Fruit fly (Drosophila melanogaster) whole organism, embryonic: ENCODE results near the gene RpS28a.

Experiments used
- Abd-B ChIP-seq: fragments of 200-800 bp; sonication (Bioruptor generic); optimal IDR thresholded peaks from 2 replicates; lab custom pipeline; 2018; ENCODE audit warnings: missing biosample characterization, mild to moderate bottlenecking, missing genetic modification characterization, moderate library complexity
- Asciz ChIP-seq: fragments of 200-800 bp; sonication (Bioruptor generic); optimal IDR thresholded peaks from 2 replicates; lab custom pipeline; 2017; ENCODE audit warnings: missing biosample characterization, mild to moderate bottlenecking, missing genetic modification characterization, missing genetic modification reagents
- B-H1 ChIP-seq: fragments of 200-800 bp; sonication (Bioruptor generic); IDR thresholded peaks from 3 replicates; pipeline ENCODE4 v1.3.6; 2022; ENCODE audit warnings: missing biosample characterization, missing genetic modification characterization
- Bdp1 ChIP-seq: fragments of 200-800 bp; sonication (Bioruptor generic); optimal IDR thresholded peaks from 3 replicates; lab custom pipeline; 2016; ENCODE audit warnings: missing biosample characterization, missing genetic modification characterization
- BtbVII ChIP-seq: fragments of 200-800 bp; sonication (Bioruptor generic); optimal IDR thresholded peaks from 3 replicates; lab custom pipeline; 2017; ENCODE audit warnings: missing biosample characterization, mild to moderate bottlenecking, missing genetic modification characterization
- CG10462 ChIP-seq: fragments of 200-800 bp; sonication (Bioruptor generic); optimal IDR thresholded peaks from 2 replicates; lab custom pipeline; 2016; ENCODE audit warnings: missing biosample characterization, missing genetic modification characterization
- CG10959 ChIP-seq: fragments of 200-800 bp; sonication (Bioruptor generic); IDR thresholded peaks from 2 replicates; pipeline ENCODE4 v1.3.6; 2022; ENCODE audit warnings: missing biosample characterization, missing genetic modification characterization
- CG12104 ChIP-seq: fragments of 200-800 bp; sonication (Bioruptor generic); optimal IDR thresholded peaks from 3 replicates; lab custom pipeline; 2016; ENCODE audit warnings: missing biosample characterization, missing genetic modification characterization
- CG14667 ChIP-seq: fragments of 200-800 bp; sonication (Bioruptor generic); IDR thresholded peaks from 2 replicates; pipeline ENCODE4 v1.3.6; 2022; ENCODE audit warnings: missing biosample characterization, missing genetic modification characterization
- CG15073 ChIP-seq: fragments of 200-800 bp; sonication (Bioruptor generic); optimal IDR thresholded peaks from 2 replicates; lab custom pipeline; 2016; ENCODE audit warnings: missing biosample characterization, missing genetic modification characterization
- CG2199 ChIP-seq: fragments of 200-800 bp; sonication (Bioruptor generic); IDR thresholded peaks from 3 replicates; pipeline ENCODE4 v1.3.6; 2022; ENCODE audit warnings: missing biosample characterization, missing genetic modification characterization
- CG3065 ChIP-seq: fragments of 200-800 bp; sonication (Bioruptor generic); optimal IDR thresholded peaks from 2 replicates; lab custom pipeline; 2016; ENCODE audit warnings: missing biosample characterization, missing genetic modification characterization
- CG32772 ChIP-seq: fragments of 200-800 bp; sonication (Bioruptor generic); IDR thresholded peaks from 2 replicates; pipeline ENCODE4 v1.3.6; 2022; ENCODE audit warnings: missing biosample characterization, missing genetic modification characterization
- CG3281 ChIP-seq: fragments of 200-800 bp; sonication (Bioruptor generic); optimal IDR thresholded peaks from 3 replicates; lab custom pipeline; 2017; ENCODE audit warnings: missing biosample characterization, mild to moderate bottlenecking, missing genetic modification characterization
- CG3847 ChIP-seq: fragments of 200-800 bp; sonication (Bioruptor generic); IDR thresholded peaks from 2 replicates; pipeline ENCODE4 v1.3.6; 2022; ENCODE audit warnings: missing biosample characterization, missing genetic modification characterization
- CG3995 ChIP-seq: fragments of 200-800 bp; sonication (Bioruptor generic); optimal IDR thresholded peaks from 3 replicates; lab custom pipeline; 2016; ENCODE audit warnings: missing biosample characterization, missing genetic modification characterization
- CG4424 ChIP-seq: fragments of 200-800 bp; sonication (Bioruptor generic); optimal IDR thresholded peaks from 3 replicates; lab custom pipeline; 2016; ENCODE audit warnings: missing biosample characterization, missing genetic modification characterization
- CG6254 ChIP-seq: fragments of 200-800 bp; sonication (Bioruptor generic); optimal IDR thresholded peaks from 3 replicates; lab custom pipeline; 2017; ENCODE audit warnings: mild to moderate bottlenecking, missing biosample characterization, missing genetic modification reagents, missing genetic modification characterization
- CG7745 ChIP-seq: fragments of 200-800 bp; sonication (Bioruptor generic); optimal IDR thresholded peaks from 2 replicates; lab custom pipeline; 2018; ENCODE audit warnings: missing biosample characterization, mild to moderate bottlenecking, missing genetic modification characterization, moderate library complexity
- CG7839 ChIP-seq: fragments of 200-800 bp; sonication (Bioruptor generic); optimal IDR thresholded peaks from 3 replicates; lab custom pipeline; 2018; ENCODE audit warnings: missing biosample characterization, mild to moderate bottlenecking, missing genetic modification characterization, moderate library complexity
- CG8478 ChIP-seq: fragments of >200 bp; optimal IDR thresholded peaks from 2 replicates; lab custom pipeline; 2018
- CG8765 ChIP-seq: fragments of 200-800 bp; sonication (Bioruptor generic); IDR thresholded peaks from 2 replicates; pipeline ENCODE4 v1.3.6; 2022; ENCODE audit warnings: missing biosample characterization, missing genetic modification characterization
- Dip2 ChIP-seq: fragments of 200-800 bp; sonication (Bioruptor generic); IDR thresholded peaks from 2 replicates; pipeline ENCODE4 v1.3.6; 2022; ENCODE audit warnings: missing biosample characterization, missing genetic modification characterization
- Doc2 ChIP-seq: fragments of 200-800 bp; sonication (Bioruptor generic); IDR thresholded peaks from 2 replicates; pipeline ENCODE4 v1.3.6; 2022; ENCODE audit warnings: missing biosample characterization, missing genetic modification characterization
- Doc3 ChIP-seq: fragments of 200-800 bp; sonication (Bioruptor generic); IDR thresholded peaks from 3 replicates; pipeline ENCODE4 v1.3.6; 2022; ENCODE audit warnings: missing biosample characterization, missing genetic modification characterization; ENCODE audit not compliant: partially characterized antibody
- HmgZ ChIP-seq: fragments of 200-800 bp; sonication (Bioruptor generic); optimal IDR thresholded peaks from 2 replicates; lab custom pipeline; 2018; ENCODE audit warnings: missing biosample characterization, mild to moderate bottlenecking, missing genetic modification characterization
- Hmx ChIP-seq: fragments of 200-800 bp; sonication (Bioruptor generic); optimal IDR thresholded peaks from 2 replicates; lab custom pipeline; 2016; ENCODE audit warnings: missing biosample characterization, missing genetic modification characterization
- Meics ChIP-seq: fragments of 200-800 bp; sonication (Bioruptor generic); optimal IDR thresholded peaks from 2 replicates; lab custom pipeline; 2017; ENCODE audit warnings: missing biosample characterization, mild to moderate bottlenecking, missing genetic modification characterization
- Mrtf ChIP-seq: fragments of 200-800 bp; sonication (Bioruptor generic); IDR thresholded peaks from 3 replicates; pipeline ENCODE4 v1.3.6; 2022; ENCODE audit warnings: missing biosample characterization, missing genetic modification characterization
- Sry-β ChIP-seq: fragments of 200-800 bp; sonication (Bioruptor generic); optimal IDR thresholded peaks from 2 replicates; lab custom pipeline; 2018; ENCODE audit warnings: missing biosample characterization, mild to moderate bottlenecking, missing genetic modification characterization, moderate library complexity
- TFAM ChIP-seq: fragments of 200-800 bp; sonication (Bioruptor generic); optimal IDR thresholded peaks from 2 replicates; lab custom pipeline; 2017; ENCODE audit warnings: missing biosample characterization, missing genetic modification characterization, inconsistent platforms
- ab ChIP-seq: fragments of 200-800 bp; sonication (Bioruptor generic); optimal IDR thresholded peaks from 2 replicates; lab custom pipeline; 2016; ENCODE audit warnings: missing biosample characterization, missing genetic modification characterization
- ara ChIP-seq: fragments of 200-800 bp; sonication (Bioruptor generic); IDR thresholded peaks from 2 replicates; pipeline ENCODE4 v1.3.6; 2022; ENCODE audit warnings: missing biosample characterization, missing genetic modification characterization
- bbx ChIP-seq: fragments of 200-800 bp; sonication (Bioruptor generic); IDR thresholded peaks from 2 replicates; pipeline ENCODE4 v1.3.6; 2022; ENCODE audit warnings: missing biosample characterization, missing genetic modification characterization; ENCODE audit not compliant: partially characterized antibody
- crol ChIP-seq: fragments of 200-800 bp; sonication (Bioruptor generic); IDR thresholded peaks from 2 replicates; pipeline ENCODE4 v1.3.6; 2022; ENCODE audit warnings: missing biosample characterization, missing genetic modification characterization
- danr ChIP-seq: fragments of 200-800 bp; sonication (Bioruptor generic); IDR thresholded peaks from 2 replicates; pipeline ENCODE4 v1.3.6; 2022; ENCODE audit warnings: missing biosample characterization, missing genetic modification characterization
- fd96Cb ChIP-seq: fragments of 200-800 bp; sonication (Bioruptor generic); optimal IDR thresholded peaks from 2 replicates; lab custom pipeline; 2018; ENCODE audit warnings: missing biosample characterization, mild to moderate bottlenecking, missing genetic modification characterization, moderate library complexity
- grn ChIP-seq: fragments of 200-800 bp; sonication (Bioruptor generic); optimal IDR thresholded peaks from 3 replicates; lab custom pipeline; 2017; ENCODE audit warnings: missing biosample characterization, missing genetic modification characterization
- inv ChIP-seq: fragments of 200-800 bp; sonication (Bioruptor generic); IDR thresholded peaks from 2 replicates; pipeline ENCODE4 v1.3.6; 2022; ENCODE audit warnings: missing biosample characterization, missing genetic modification characterization; ENCODE audit not compliant: partially characterized antibody
- lbe ChIP-seq: fragments of 200-800 bp; sonication (Bioruptor generic); optimal IDR thresholded peaks from 2 replicates; lab custom pipeline; 2016; ENCODE audit warnings: missing biosample characterization, mild to moderate bottlenecking, missing genetic modification characterization
- luna ChIP-seq: fragments of 200-800 bp; sonication (Bioruptor generic); optimal IDR thresholded peaks from 2 replicates; lab custom pipeline; 2016; ENCODE audit warnings: missing biosample characterization, missing genetic modification characterization
- nerfin-1 ChIP-seq: fragments of 200-800 bp; sonication (Bioruptor generic); optimal IDR thresholded peaks from 3 replicates; lab custom pipeline; 2019; ENCODE audit warnings: missing biosample characterization, mild to moderate bottlenecking, missing genetic modification characterization, moderate library complexity
- otp ChIP-seq: fragments of 200-800 bp; sonication (Bioruptor generic); IDR thresholded peaks from 3 replicates; pipeline ENCODE4, ENCODE4 v1.3.6; 2022; ENCODE audit warnings: missing biosample characterization, missing genetic modification characterization
- p53 ChIP-seq: fragments of 200-800 bp; sonication (Bioruptor generic); optimal IDR thresholded peaks from 2 replicates; lab custom pipeline; 2016; ENCODE audit warnings: missing biosample characterization, missing genetic modification characterization
- pros ChIP-seq: fragments of 200-800 bp; sonication (Bioruptor generic); optimal IDR thresholded peaks from 3 replicates; lab custom pipeline; 2019; ENCODE audit warnings: missing biosample characterization, mild to moderate bottlenecking, missing genetic modification characterization, moderate library complexity
- sc ChIP-seq, 3 experiments: fragments of >200 bp in 2 of 3; fragments of 200-800 bp in 1 of 3; sonication (Bioruptor generic) in 1 of 3; optimal IDR thresholded peaks; 2 replicates in 2 of 3; 3 replicates in 1 of 3; lab custom pipeline; 2017; ENCODE audit warnings: mild to moderate bottlenecking in 1 of 3, missing biosample characterization in 1 of 3, missing genetic modification characterization in 1 of 3, missing genetic modification reagents in 1 of 3
- sd ChIP-seq: fragments of 200-800 bp; sonication (Bioruptor generic); optimal IDR thresholded peaks from 3 replicates; lab custom pipeline; 2018; ENCODE audit warnings: missing biosample characterization, mild to moderate bottlenecking, missing genetic modification characterization, moderate library complexity
- yki ChIP-seq: fragments of >200 bp; optimal IDR thresholded peaks from 3 replicates; lab custom pipeline; 2018

The RpS28a gene

dm6 chr3R:30059944-30060343 lies 37.5 kb upstream of the RpS28a start (continued):
- TF ChIP-seq CG7839 (tag; lab: Kevin White, UChicago), result no peak
- TF ChIP-seq luna (GFP tag; lab: Kevin White, UChicago), result no peak
- TF ChIP-seq CG3065 (GFP tag; lab: Kevin White, UChicago), result no peak
- no peak for TF ChIP-seq CG3281 (GFP tag; lab: Kevin White, UChicago)
- TF ChIP-seq Doc2 (GFP tag; lab: Robert Waterston, UW), result no peak
- TF ChIP-seq CG3995 (GFP tag; lab: Kevin White, UChicago), result no peak

- TF ChIP-seq CG7745 (tag; lab: Kevin White, UChicago) (no peak), luna (GFP tag; lab: Kevin White, UChicago) (peak; percentile 1), Bdp1 (GFP tag; lab: Kevin White, UChicago) (no peak), CG8478 (lab: Kevin White, UChicago) (no peak), CG15073 (no peak), HmgZ (tag; lab: Kevin White, UChicago) (peak; percentile 61), bbx (GFP tag; lab: Robert Waterston, UW) (no peak), Hmx (GFP tag; lab: Kevin White, UChicago) (no peak), sc (optimal IDR thresholded peaks at IDR 0.05; lab: Kevin White, UChicago) (no peak), sc (GFP tag; optimal IDR thresholded peaks at IDR 0.05; lab: Kevin White, UChicago) (no peak), nerfin-1 (peak; percentile 16), pros (GFP tag; lab: Kevin White, UChicago) (no peak), Sry-β (peak; percentile 51), CG14667 (GFP tag; lab: Robert Waterston, UW) (no peak; the same call in 1 of the 2 replicates), CG6254 (no peak), ab (GFP tag; lab: Kevin White, UChicago) (no peak), Meics (GFP tag; lab: Kevin White, UChicago) (peak; percentile 55), CG3847 (GFP tag; lab: Robert Waterston, UW) (peak; percentile 26; the same call in 1 of the 2 replicates), Doc3 (no peak), CG10959 (GFP tag; lab: Robert Waterston, UW) (no peak), sd (tag; lab: Kevin White, UChicago) (no peak), CG4424 (GFP tag; lab: Kevin White, UChicago) (peak; percentile 10), B-H1 (GFP tag; lab: Robert Waterston, UW) (no peak), CG10462 (peak; percentile 91), p53 (GFP tag; lab: Kevin White, UChicago) (peak; percentile 27), yki (lab: Kevin White, UChicago) (no peak), crol (no peak), lbe (peak; percentile 3), BtbVII (no peak), CG32772 (GFP tag; lab: Robert Waterston, UW) (no peak), inv (GFP tag; lab: Robert Waterston, UW) (no peak), otp (GFP tag; lab: Robert Waterston, UW) (no peak), fd96Cb (tag; lab: Kevin White, UChicago) (no peak), TFAM (GFP tag; lab: Kevin White, UChicago) (no peak), CG8765 (GFP tag; lab: Robert Waterston, UW) (no peak), danr (GFP tag; lab: Robert Waterston, UW) (no peak), Asciz (GFP tag; lab: Kevin White, UChicago) (no peak), ara (GFP tag; lab: Robert Waterston, UW) (no peak), Dip2 (no peak), CG2199 (GFP tag; lab: Robert Waterston, UW) (no peak), grn (GFP tag; lab: Kevin White, UChicago) (no peak), Abd-B (GFP tag; lab: Kevin White, UChicago) (peak; percentile 43), Mrtf (GFP tag; lab: Robert Waterston, UW) (no peak), CG12104 (GFP tag; lab: Kevin White, UChicago) (no peak)
These were observed 35.8 kb upstream of the RpS28a start, which contains the start of gene sima for dm6 chr3R:30058057-30058868. Gene sima, plus strand, starts transcription at chr3R:30058311.
